Worm (Caenorhabditis elegans): ENCODE data around the gene C56G2.4.

DNA sequence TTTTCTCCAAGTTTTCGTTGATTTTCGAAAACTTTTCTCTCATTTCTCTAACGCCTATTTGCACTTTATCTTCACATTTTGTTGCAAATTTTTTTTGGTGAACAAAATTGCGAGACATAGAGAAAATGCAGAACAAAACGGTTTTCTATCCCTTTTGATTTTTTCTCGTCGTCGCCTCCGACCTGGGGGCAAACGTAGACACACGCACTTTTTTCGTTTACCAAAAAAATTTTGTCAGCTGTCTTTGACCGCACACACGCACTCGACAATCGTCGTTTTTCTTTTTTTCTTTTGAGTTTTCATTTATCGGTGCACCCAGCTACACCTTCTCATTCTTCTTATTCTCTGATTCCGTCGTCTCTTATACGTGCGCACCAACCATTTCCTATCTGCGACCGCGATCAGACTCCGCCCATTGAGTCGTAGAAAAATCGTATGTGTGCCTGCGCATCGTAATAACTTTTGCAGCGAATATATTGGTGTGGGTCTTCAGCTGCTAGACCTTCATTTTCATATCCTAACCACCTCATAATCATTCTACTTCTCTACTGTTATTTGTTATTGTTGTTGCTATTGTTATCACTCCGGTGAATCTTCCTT lies 30.9 kb downstream of the C56G2.4 start:
- no peak for TF ChIP-seq nhr-10 (tag; optimal IDR thresholded peaks at IDR 0.05)
- TF ChIP-seq elt-1 (tag; optimal IDR thresholded peaks at IDR 0.05): no peak
- TF ChIP-seq R02D3.7 (tag; optimal IDR thresholded peaks at IDR 0.05): no peak
- no peak for TF ChIP-seq ztf-11 (tag; optimal IDR thresholded peaks at IDR 0.05)
- TF ChIP-seq lin-39 (tag; optimal IDR thresholded peaks at IDR 0.05): no peak
- TF ChIP-seq nhr-6 (tag; optimal IDR thresholded peaks at IDR 0.05): no peak
- TF ChIP-seq lsy-2 (tag; optimal IDR thresholded peaks at IDR 0.05): peak; percentile 0 to 60
- TF ChIP-seq ZK546.5 (tag; optimal IDR thresholded peaks at IDR 0.05): no peak
- TF ChIP-seq ceh-82 (tag; optimal IDR thresholded peaks at IDR 0.05): no peak
- TF ChIP-seq nhr-237 (tag; optimal IDR thresholded peaks at IDR 0.05): no peak
- peak; percentile 75 for TF ChIP-seq fos-1 (tag; optimal IDR thresholded peaks at IDR 0.05)

All from whole organism, L2 larva.